Fruit fly (Drosophila melanogaster) whole organism, embryonic: Measurements from ENCODE around the gene mag.

Source experiments
- Aef1 ChIP-seq: fragments of 200-800 bp; sonication (Bioruptor generic); IDR thresholded peaks from 3 replicates; pipeline ENCODE4 v1.3.6; 2022; ENCODE audit warnings: missing biosample characterization, missing genetic modification characterization
- Atf-2 ChIP-seq: fragments of 200-800 bp; sonication (Bioruptor generic); optimal IDR thresholded peaks from 2 replicates; lab custom pipeline; 2016; ENCODE audit warnings: missing biosample characterization, missing genetic modification characterization
- CG10267 ChIP-seq: fragments of 200-800 bp; sonication (Bioruptor generic); optimal IDR thresholded peaks from 2 replicates; lab custom pipeline; 2018; ENCODE audit warnings: missing biosample characterization, mild to moderate bottlenecking, missing genetic modification characterization, moderate library complexity
- CG10543 ChIP-seq: fragments of 200-800 bp; sonication (Bioruptor generic); optimal IDR thresholded peaks from 3 replicates; lab custom pipeline; 2017; ENCODE audit warnings: missing biosample characterization, mild to moderate bottlenecking, missing genetic modification characterization, moderate library complexity
- CG11398 ChIP-seq: fragments of 200-800 bp; sonication (Bioruptor generic); optimal IDR thresholded peaks from 2 replicates; lab custom pipeline; 2016; ENCODE audit warnings: missing biosample characterization, missing genetic modification characterization
- CG12236 ChIP-seq: fragments of 200-800 bp; sonication (Bioruptor generic); optimal IDR thresholded peaks from 2 replicates; lab custom pipeline; 2016; ENCODE audit warnings: missing biosample characterization, missing genetic modification characterization
- CG15514 ChIP-seq: fragments of 200-800 bp; sonication (Bioruptor generic); optimal IDR thresholded peaks from 3 replicates; lab custom pipeline; 2017; ENCODE audit warnings: missing biosample characterization, missing genetic modification characterization, mild to moderate bottlenecking, moderate library complexity, missing genetic modification reagents
- CG15696 ChIP-seq: fragments of 200-800 bp; sonication (Bioruptor generic); optimal IDR thresholded peaks from 2 replicates; lab custom pipeline; 2019; ENCODE audit warnings: missing biosample characterization, mild to moderate bottlenecking, missing genetic modification characterization, moderate library complexity
- CG1647 ChIP-seq: fragments of 200-800 bp; sonication (Bioruptor generic); optimal IDR thresholded peaks from 3 replicates; lab custom pipeline; 2016; ENCODE audit warnings: missing biosample characterization, missing genetic modification characterization
- CG17361 ChIP-seq: fragments of 200-800 bp; sonication (Bioruptor generic); IDR thresholded peaks from 3 replicates; pipeline ENCODE4 v1.3.6; 2022; ENCODE audit warnings: missing biosample characterization, missing genetic modification characterization
- CG18011 ChIP-seq: fragments of 200-800 bp; sonication (Bioruptor generic); optimal IDR thresholded peaks from 2 replicates; lab custom pipeline; 2017; ENCODE audit warnings: missing biosample characterization, missing genetic modification characterization, mild to moderate bottlenecking, moderate library complexity, missing genotype
- CG2116 ChIP-seq: fragments of 200-800 bp; sonication (Bioruptor generic); optimal IDR thresholded peaks from 3 replicates; lab custom pipeline; 2018; ENCODE audit warnings: missing biosample characterization, mild to moderate bottlenecking, missing genetic modification characterization
- CG34224 ChIP-seq: fragments of 200-800 bp; sonication (Bioruptor generic); IDR thresholded peaks from 3 replicates; pipeline ENCODE4 v1.3.6; 2022; ENCODE audit warnings: missing biosample characterization, missing genetic modification characterization; ENCODE audit not compliant: partially characterized antibody
- CG3847 ChIP-seq: fragments of 200-800 bp; sonication (Bioruptor generic); IDR thresholded peaks from 2 replicates; pipeline ENCODE4 v1.3.6; 2022; ENCODE audit warnings: missing biosample characterization, missing genetic modification characterization
- CG4617 ChIP-seq: fragments of 200-800 bp; sonication (Bioruptor generic); optimal IDR thresholded peaks from 3 replicates; lab custom pipeline; 2016; ENCODE audit warnings: missing biosample characterization, missing genetic modification characterization, borderline replicate concordance
- CG6254 ChIP-seq: fragments of 200-800 bp; sonication (Bioruptor generic); optimal IDR thresholded peaks from 3 replicates; lab custom pipeline; 2017; ENCODE audit warnings: mild to moderate bottlenecking, missing biosample characterization, missing genetic modification reagents, missing genetic modification characterization
- Camta ChIP-seq: fragments of 200-800 bp; sonication (Bioruptor generic); optimal IDR thresholded peaks from 2 replicates; lab custom pipeline; 2016; ENCODE audit warnings: missing biosample characterization, missing genetic modification characterization
- Dll ChIP-seq: fragments of 200-800 bp; sonication (Bioruptor generic); IDR thresholded peaks from 4 replicates; pipeline ENCODE4 v1.3.6; 2022; ENCODE audit warnings: missing biosample characterization, missing genetic modification characterization; ENCODE audit not compliant: partially characterized antibody
- Hey ChIP-seq: fragments of 200-800 bp; sonication (Bioruptor generic); optimal IDR thresholded peaks from 3 replicates; lab custom pipeline; 2018; ENCODE audit warnings: missing biosample characterization, mild to moderate bottlenecking, missing genetic modification characterization
- Med ChIP-seq: fragments of 200-800 bp; sonication (Bioruptor generic); peaks from one replicate; lab custom pipeline; 2016; ENCODE audit warnings: missing biosample characterization, missing genetic modification characterization, mild to moderate bottlenecking, inconsistent platforms, moderate library complexity
- NC2β ChIP-seq: fragments of 200-800 bp; sonication (Bioruptor generic); optimal IDR thresholded peaks from 2 replicates; lab custom pipeline; 2016; ENCODE audit warnings: missing biosample characterization, missing genetic modification characterization
- Poxn ChIP-seq: fragments of 200-800 bp; sonication (Bioruptor generic); IDR thresholded peaks from 2 replicates; pipeline ENCODE4 v1.3.6; 2022; ENCODE audit warnings: missing biosample characterization, missing genetic modification characterization
- Rfx ChIP-seq: fragments of 200-800 bp; sonication (Bioruptor generic); IDR thresholded peaks from 2 replicates; pipeline ENCODE4 v1.3.6; 2022; ENCODE audit warnings: missing biosample characterization, missing genetic modification characterization
- Usf ChIP-seq: fragments of 200-800 bp; sonication (Bioruptor generic); optimal IDR thresholded peaks from 2 replicates; lab custom pipeline; 2017; ENCODE audit warnings: missing genotype, missing biosample characterization, missing genetic modification characterization
- ab ChIP-seq: fragments of 200-800 bp; sonication (Bioruptor generic); optimal IDR thresholded peaks from 2 replicates; lab custom pipeline; 2016; ENCODE audit warnings: missing biosample characterization, missing genetic modification characterization
- aop ChIP-seq: fragments of 200-800 bp; sonication (Bioruptor generic); IDR thresholded peaks from 2 replicates; pipeline ENCODE4 v1.3.6; 2022; ENCODE audit warnings: missing biosample characterization, missing genetic modification characterization
- bab2 ChIP-seq: fragments of 200-800 bp; sonication (Bioruptor generic); optimal IDR thresholded peaks from 2 replicates; lab custom pipeline; 2016; ENCODE audit warnings: missing biosample characterization, missing genetic modification characterization
- bbx ChIP-seq: fragments of 200-800 bp; sonication (Bioruptor generic); IDR thresholded peaks from 2 replicates; pipeline ENCODE4 v1.3.6; 2022; ENCODE audit warnings: missing biosample characterization, missing genetic modification characterization; ENCODE audit not compliant: partially characterized antibody
- chinmo ChIP-seq: fragments of 200-800 bp; sonication (Bioruptor generic); IDR thresholded peaks from 4 replicates; pipeline ENCODE4 v1.3.6; 2022; ENCODE audit warnings: missing biosample characterization, missing genetic modification characterization; ENCODE audit not compliant: partially characterized antibody
- crc ChIP-seq: fragments of 200-800 bp; sonication (Bioruptor generic); optimal IDR thresholded peaks from 2 replicates; lab custom pipeline; 2016; ENCODE audit warnings: missing biosample characterization, missing genetic modification characterization
- dmrt11E ChIP-seq: fragments of 200-800 bp; sonication (Bioruptor generic); optimal IDR thresholded peaks from 3 replicates; lab custom pipeline; 2018; ENCODE audit warnings: missing biosample characterization, mild to moderate bottlenecking, missing genetic modification characterization, moderate library complexity
- exex ChIP-seq: fragments of 200-800 bp; sonication (Bioruptor generic); optimal IDR thresholded peaks from 4 replicates; lab custom pipeline; 2018; ENCODE audit warnings: missing biosample characterization, mild to moderate bottlenecking, missing genetic modification characterization, moderate library complexity
- fu2 ChIP-seq: fragments of 200-800 bp; sonication (Bioruptor generic); optimal IDR thresholded peaks from 2 replicates; lab custom pipeline; 2016; ENCODE audit warnings: missing biosample characterization, missing genetic modification characterization
- grn ChIP-seq: fragments of 200-800 bp; sonication (Bioruptor generic); optimal IDR thresholded peaks from 3 replicates; lab custom pipeline; 2017; ENCODE audit warnings: missing biosample characterization, missing genetic modification characterization
- hbn ChIP-seq: fragments of 200-800 bp; sonication (Bioruptor generic); IDR thresholded peaks from 2 replicates; pipeline ENCODE4 v1.3.6; 2022; ENCODE audit warnings: missing biosample characterization, missing genetic modification characterization; ENCODE audit not compliant: partially characterized antibody
- insv ChIP-seq, 2 experiments: fragments of 200-800 bp; sonication (Bioruptor generic); optimal IDR thresholded peaks; 3 replicates each; lab custom pipeline; 2016 to 2018; ENCODE audit warnings: missing biosample characterization in 2 of 2, missing genetic modification characterization in 2 of 2
- luna ChIP-seq: fragments of 200-800 bp; sonication (Bioruptor generic); optimal IDR thresholded peaks from 2 replicates; lab custom pipeline; 2016; ENCODE audit warnings: missing biosample characterization, missing genetic modification characterization
- mirr ChIP-seq: fragments of 200-800 bp; sonication (Bioruptor generic); optimal IDR thresholded peaks from 3 replicates; lab custom pipeline; 2018; ENCODE audit warnings: missing biosample characterization, mild to moderate bottlenecking, missing genetic modification characterization
- nau ChIP-seq: fragments of 200-800 bp; sonication (Bioruptor generic); optimal IDR thresholded peaks from 3 replicates; lab custom pipeline; 2017; ENCODE audit warnings: missing biosample characterization, mild to moderate bottlenecking, missing genetic modification characterization, missing genetic modification reagents
- nerfin-1 ChIP-seq: fragments of 200-800 bp; sonication (Bioruptor generic); optimal IDR thresholded peaks from 3 replicates; lab custom pipeline; 2019; ENCODE audit warnings: missing biosample characterization, mild to moderate bottlenecking, missing genetic modification characterization, moderate library complexity
- ranshi ChIP-seq: fragments of 200-800 bp; sonication (Bioruptor generic); IDR thresholded peaks from 2 replicates; pipeline ENCODE4 v1.3.6; 2022; ENCODE audit warnings: missing biosample characterization, missing genetic modification characterization
- run ChIP-seq: fragments of 200-800 bp; sonication (Bioruptor generic); optimal IDR thresholded peaks from 3 replicates; lab custom pipeline; 2018; ENCODE audit warnings: missing biosample characterization, mild to moderate bottlenecking, missing genetic modification characterization
- sd ChIP-seq: fragments of 200-800 bp; sonication (Bioruptor generic); optimal IDR thresholded peaks from 3 replicates; lab custom pipeline; 2018; ENCODE audit warnings: missing biosample characterization, mild to moderate bottlenecking, missing genetic modification characterization, moderate library complexity
- slbo ChIP-seq: fragments of 200-800 bp; sonication (Bioruptor generic); IDR thresholded peaks from 2 replicates; pipeline ENCODE4 v1.3.6; 2022; ENCODE audit warnings: missing biosample characterization, missing genetic modification characterization
- slp2 ChIP-seq: fragments of 200-800 bp; sonication (Bioruptor generic); optimal IDR thresholded peaks from 2 replicates; lab custom pipeline; 2016; ENCODE audit warnings: missing biosample characterization, missing genetic modification characterization
- stc ChIP-seq: fragments of 200-800 bp; sonication (Bioruptor generic); IDR thresholded peaks from 2 replicates; pipeline ENCODE4 v1.3.6; 2022; ENCODE audit warnings: missing biosample characterization, missing genetic modification characterization
- tin ChIP-seq: fragments of 200-800 bp; sonication (Bioruptor generic); optimal IDR thresholded peaks from 3 replicates; lab custom pipeline; 2016; ENCODE audit warnings: missing biosample characterization, missing genetic modification characterization
- tio ChIP-seq: fragments of 200-800 bp; sonication (Bioruptor generic); optimal IDR thresholded peaks from 2 replicates; lab custom pipeline; 2017; ENCODE audit warnings: missing biosample characterization, missing genetic modification characterization, inconsistent platforms

The mag gene

dm6 chr3L:20439772-20440171, 20.7 kb upstream of the mag start, which contains the start of gene Hpd:
Gene Hpd (minus strand): TSS chr3L:20439872.
- 0 out of 4 replicates have a peak, but pooled peaks have one; percentile 8 for TF ChIP-seq chinmo (GFP tag; lab: Robert Waterston, UW)
- no peak for TF ChIP-seq crc
- TF ChIP-seq, all 482 proteins: peak for 1

dm6 chr3L:20440902-20441429, 19.5 kb upstream of the mag start:
- TF ChIP-seq bab2 (no peak), mirr (GFP tag; lab: Kevin White, UChicago) (peak; percentile 53), CG11398 (GFP tag; lab: Kevin White, UChicago) (no peak), slbo (GFP tag; lab: Robert Waterston, UW) (no peak), CG10267 (no peak), grn (GFP tag; lab: Kevin White, UChicago) (no peak), CG2116 (GFP tag; lab: Kevin White, UChicago) (no peak), aop (no peak), run (tag; lab: Kevin White, UChicago) (no peak), nau (GFP tag; lab: Kevin White, UChicago) (peak; percentile 92), ranshi (GFP tag; lab: Robert Waterston, UW) (no peak), Atf-2 (no peak), sd (tag; lab: Kevin White, UChicago) (peak; percentile 5), CG15514 (GFP tag; lab: Kevin White, UChicago) (no peak), chinmo (GFP tag; lab: Robert Waterston, UW) (peak; percentile 30; the same call in 1 of the 4 replicates), ab (no peak), fu2 (GFP tag; lab: Kevin White, UChicago) (no peak), tin (GFP tag; lab: Kevin White, UChicago) (no peak), NC2β (GFP tag; lab: Kevin White, UChicago) (no peak), exex (tag; lab: Kevin White, UChicago) (no peak), Usf (GFP tag; lab: Kevin White, UChicago) (no peak), insv (GFP tag; optimal IDR thresholded peaks at IDR 0.05; lab: Kevin White, UChicago) (no peak), CG4617 (no peak), CG17361 (no peak), bbx (GFP tag; lab: Robert Waterston, UW) (no peak), CG1647 (GFP tag; lab: Kevin White, UChicago) (no peak), Rfx (GFP tag; lab: Robert Waterston, UW) (0 out of 2 replicates have a peak, but pooled peaks have one; percentile 5), CG15696 (tag; lab: Kevin White, UChicago) (no peak), Dll (GFP tag; lab: Robert Waterston, UW) (no peak), slp2 (GFP tag; lab: Kevin White, UChicago) (no peak), CG6254 (GFP tag; lab: Kevin White, UChicago) (no peak), CG18011 (GFP tag; lab: Kevin White, UChicago) (no peak), Hey (tag; lab: Kevin White, UChicago) (no peak), hbn (GFP tag; lab: Robert Waterston, UW) (no peak), CG10543 (GFP tag; lab: Kevin White, UChicago) (peak; percentile 53), CG12236 (no peak), Aef1 (no peak), nerfin-1 (tag; lab: Kevin White, UChicago) (no peak), stc (GFP tag; lab: Robert Waterston, UW) (no peak), Med (peak; percentile 74), Poxn (GFP tag; lab: Robert Waterston, UW) (no peak), CG3847 (GFP tag; lab: Robert Waterston, UW) (no peak), CG34224 (no peak), tio (GFP tag; lab: Kevin White, UChicago) (no peak), luna (GFP tag; lab: Kevin White, UChicago) (no peak), dmrt11E (tag; lab: Kevin White, UChicago) (no peak), Camta (GFP tag; lab: Kevin White, UChicago) (no peak)
